Fruit fly (Drosophila melanogaster) whole organism, pupa: ENCODE data around the gene pyd.

ENCODE experiments used
- CG10348 ChIP-seq: fragments of 200-800 bp; sonication (Bioruptor generic); IDR thresholded peaks from 2 replicates; pipeline ENCODE4 v1.3.6; 2022; ENCODE audit warnings: missing biosample characterization, missing genetic modification characterization
- CG12605 ChIP-seq: fragments of 200-800 bp; sonication (Bioruptor generic); IDR thresholded peaks from 2 replicates; pipeline ENCODE4 v1.3.6; 2022; ENCODE audit warnings: missing biosample characterization, missing genetic modification characterization
- CG13204 ChIP-seq: fragments of 200-800 bp; sonication (Bioruptor generic); optimal IDR thresholded peaks from 2 replicates; lab custom pipeline; 2018; ENCODE audit warnings: missing biosample characterization, mild to moderate bottlenecking, missing genetic modification characterization, moderate library complexity
- CG14655 ChIP-seq: fragments of 200-800 bp; sonication (Bioruptor generic); optimal IDR thresholded peaks from 3 replicates; lab custom pipeline; 2017; ENCODE audit warnings: mild to moderate bottlenecking, missing biosample characterization, missing genetic modification reagents, missing genetic modification characterization
- CG15710 ChIP-seq: fragments of 200-800 bp; sonication (Bioruptor generic); optimal IDR thresholded peaks from 2 replicates; lab custom pipeline; 2018; ENCODE audit warnings: missing biosample characterization, mild to moderate bottlenecking, missing genetic modification characterization, moderate library complexity
- CG17806 ChIP-seq: fragments of 200-800 bp; sonication (Bioruptor generic); optimal IDR thresholded peaks from 2 replicates; lab custom pipeline; 2018; ENCODE audit warnings: missing biosample characterization, mild to moderate bottlenecking, missing genetic modification characterization, moderate library complexity
- CG32121 ChIP-seq: fragments of 200-800 bp; sonication (Bioruptor generic); IDR thresholded peaks from 2 replicates; pipeline ENCODE4 v1.3.6; 2022; ENCODE audit warnings: missing biosample characterization, missing genetic modification characterization
- CG34367 ChIP-seq: fragments of 200-800 bp; sonication (Bioruptor generic); optimal IDR thresholded peaks from 2 replicates; lab custom pipeline; 2018; ENCODE audit warnings: missing biosample characterization, mild to moderate bottlenecking, missing genetic modification characterization
- CG4496 ChIP-seq: fragments of 200-800 bp; sonication (Bioruptor generic); IDR thresholded peaks from 3 replicates; pipeline ENCODE4 v1.3.6; 2022; ENCODE audit warnings: missing biosample characterization, missing genetic modification characterization
- CG8159 ChIP-seq: fragments of 200-800 bp; sonication (Bioruptor generic); optimal IDR thresholded peaks from 3 replicates; lab custom pipeline; 2018; ENCODE audit warnings: missing biosample characterization, mild to moderate bottlenecking, missing genetic modification characterization, moderate library complexity
- CG8301 ChIP-seq: fragments of 200-800 bp; sonication (Bioruptor generic); optimal IDR thresholded peaks from 2 replicates; lab custom pipeline; 2018; ENCODE audit warnings: missing biosample characterization, mild to moderate bottlenecking, missing genetic modification characterization
- CG9948 ChIP-seq: fragments of 200-800 bp; sonication (Bioruptor generic); optimal IDR thresholded peaks from 2 replicates; lab custom pipeline; 2018; ENCODE audit warnings: missing biosample characterization, mild to moderate bottlenecking, missing genetic modification characterization, moderate library complexity
- D1 ChIP-seq: fragments of 200-800 bp; sonication (Bioruptor generic); optimal IDR thresholded peaks from 2 replicates; lab custom pipeline; 2018; ENCODE audit warnings: missing biosample characterization, mild to moderate bottlenecking, missing genetic modification characterization, moderate library complexity
- EcR ChIP-seq: fragments of 200-800 bp; sonication (Bioruptor generic); optimal IDR thresholded peaks from 3 replicates; lab custom pipeline; 2019; ENCODE audit warnings: missing biosample characterization, missing genetic modification characterization, mild to moderate bottlenecking, moderate library complexity, missing genetic modification reagents
- Ets98B ChIP-seq: fragments of 200-800 bp; sonication (Bioruptor generic); IDR thresholded peaks from 2 replicates; pipeline ENCODE4 v1.3.6; 2022; ENCODE audit warnings: missing biosample characterization, missing genetic modification characterization
- Pif1A ChIP-seq: fragments of 200-800 bp; sonication (Bioruptor generic); optimal IDR thresholded peaks from 3 replicates; lab custom pipeline; 2016; ENCODE audit warnings: missing biosample characterization, missing genetic modification characterization
- Pif1B ChIP-seq: fragments of 200-800 bp; sonication (Bioruptor generic); optimal IDR thresholded peaks from 3 replicates; lab custom pipeline; 2016; ENCODE audit warnings: missing biosample characterization, missing genetic modification characterization
- Snoo ChIP-seq: fragments of 200-800 bp; sonication (Bioruptor generic); optimal IDR thresholded peaks from 3 replicates; lab custom pipeline; 2017; ENCODE audit warnings: missing biosample characterization, mild to moderate bottlenecking, missing genetic modification characterization, inconsistent platforms
- fd96Ca ChIP-seq: fragments of 200-800 bp; sonication (Bioruptor generic); IDR thresholded peaks from 3 replicates; pipeline ENCODE4 v1.3.6; 2022; ENCODE audit warnings: missing biosample characterization, missing genetic modification characterization
- gl ChIP-seq: fragments of 200-800 bp; sonication (Bioruptor generic); optimal IDR thresholded peaks from 2 replicates; lab custom pipeline; 2018; ENCODE audit warnings: missing biosample characterization, mild to moderate bottlenecking, missing genetic modification characterization
- rn ChIP-seq: fragments of 200-800 bp; sonication (Bioruptor generic); IDR thresholded peaks from 2 replicates; pipeline ENCODE4 v1.3.6; 2022; ENCODE audit warnings: missing biosample characterization, missing genetic modification characterization

pyd gene

DNA sequence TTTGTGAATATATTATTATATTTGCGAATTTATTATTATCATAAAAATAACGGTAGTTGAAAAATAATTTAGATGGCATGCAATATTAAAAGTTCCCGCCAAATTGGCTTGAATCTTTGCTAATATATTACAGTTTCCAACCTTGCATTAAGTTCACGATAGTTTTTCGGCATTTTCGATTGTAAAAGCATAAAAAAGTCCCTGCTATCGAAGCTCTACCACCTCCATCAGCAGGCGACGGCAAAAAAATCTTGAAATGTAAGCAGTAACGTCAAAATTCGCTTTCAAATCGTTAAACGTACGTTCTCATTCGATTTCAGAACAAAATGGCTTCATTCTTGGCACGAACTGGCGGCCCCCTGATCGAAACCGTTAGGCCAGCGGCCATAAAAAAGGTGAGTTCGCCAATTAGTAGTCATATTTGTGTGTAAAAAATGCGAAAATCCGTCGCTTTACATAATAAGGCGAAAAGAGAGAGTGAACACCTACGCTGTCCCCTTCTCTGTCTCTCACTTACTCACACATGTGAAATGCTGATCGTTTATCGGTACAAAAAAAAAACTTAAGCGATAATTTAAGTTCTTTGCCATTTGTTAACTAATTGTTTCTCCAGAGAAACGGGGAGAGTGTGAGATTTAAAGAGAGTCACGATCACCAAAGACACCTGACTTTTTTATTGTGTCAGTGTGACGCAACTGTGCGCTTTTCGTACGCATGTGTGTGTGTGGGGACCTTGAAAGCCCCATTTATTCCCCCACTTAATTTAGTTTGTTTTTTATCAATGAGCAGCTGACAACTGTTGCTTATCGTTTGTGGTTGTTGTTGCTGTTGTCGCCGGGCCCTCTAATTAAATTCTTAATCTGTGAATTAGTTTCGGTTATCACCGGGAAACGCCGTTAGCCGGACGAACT is 7.1 kb upstream of the pyd start, which contains the start of gene ScsbetaA:
Gene ScsbetaA (plus strand): TSS at position 231 of the 911 bp plus-strand sequence.
- TF ChIP-seq CG10348 (GFP tag; lab: Robert Waterston, UW) (no peak), D1 (tag; lab: Kevin White, UChicago) (peak; percentile 49), CG14655 (no peak), Pif1B (no peak), CG32121 (GFP tag; lab: Robert Waterston, UW) (no peak), EcR (GFP tag; lab: Kevin White, UChicago) (peak; percentile 49), gl (tag; lab: Kevin White, UChicago) (no peak), CG8159 (tag; lab: Kevin White, UChicago) (peak; percentile 14), CG34367 (no peak), Snoo (tag; lab: Kevin White, UChicago) (no peak), CG13204 (no peak), Ets98B (no peak)
- TF ChIP-seq, all 21 proteins: peak for 3

DNA sequence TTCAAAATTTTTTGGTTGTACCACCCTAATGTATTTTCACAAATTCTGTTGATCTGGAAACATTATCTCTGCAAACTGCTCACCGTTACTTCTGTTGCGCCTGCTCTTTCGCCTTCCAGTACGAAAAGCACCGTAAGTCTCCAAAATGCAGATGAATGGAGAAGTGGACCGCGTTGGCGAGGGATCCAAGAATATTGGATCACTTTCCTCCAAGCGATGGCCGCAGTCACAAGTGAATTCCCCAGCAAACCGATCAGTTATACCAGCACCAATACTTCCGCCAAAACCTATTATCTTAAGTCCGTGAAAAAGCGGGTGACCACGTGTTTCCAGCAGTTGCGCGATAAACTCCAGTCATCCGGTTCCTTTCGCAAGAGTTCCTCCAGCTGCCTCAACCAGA is 3.2 kb upstream of the pyd start, which contains the start of gene osk:
Gene osk (plus strand): TSS at position 197 of the 400 bp plus-strand sequence.
- TF ChIP-seq fd96Ca (GFP tag; lab: Robert Waterston, UW), result no peak
- no peak for TF ChIP-seq CG4496 (GFP tag; lab: Robert Waterston, UW)
- no peak for TF ChIP-seq rn (GFP tag; lab: Robert Waterston, UW)
- no peak for TF ChIP-seq Pif1A
- no peak for TF ChIP-seq CG13204
- TF ChIP-seq CG8159 (tag; lab: Kevin White, UChicago), result no peak
- TF ChIP-seq Snoo (tag; lab: Kevin White, UChicago), result no peak
- TF ChIP-seq CG9948 (tag; lab: Kevin White, UChicago), result no peak
- no peak for TF ChIP-seq CG12605 (GFP tag; lab: Robert Waterston, UW)
- no peak for TF ChIP-seq gl (tag; lab: Kevin White, UChicago)
- no peak for TF ChIP-seq D1 (tag; lab: Kevin White, UChicago)
- no peak for TF ChIP-seq Ets98B
- no peak for TF ChIP-seq CG17806
- TF ChIP-seq EcR (GFP tag; lab: Kevin White, UChicago), result no peak
- TF ChIP-seq CG32121 (GFP tag; lab: Robert Waterston, UW), result no peak
- no peak for TF ChIP-seq CG8301 (tag; lab: Kevin White, UChicago)

DNA sequence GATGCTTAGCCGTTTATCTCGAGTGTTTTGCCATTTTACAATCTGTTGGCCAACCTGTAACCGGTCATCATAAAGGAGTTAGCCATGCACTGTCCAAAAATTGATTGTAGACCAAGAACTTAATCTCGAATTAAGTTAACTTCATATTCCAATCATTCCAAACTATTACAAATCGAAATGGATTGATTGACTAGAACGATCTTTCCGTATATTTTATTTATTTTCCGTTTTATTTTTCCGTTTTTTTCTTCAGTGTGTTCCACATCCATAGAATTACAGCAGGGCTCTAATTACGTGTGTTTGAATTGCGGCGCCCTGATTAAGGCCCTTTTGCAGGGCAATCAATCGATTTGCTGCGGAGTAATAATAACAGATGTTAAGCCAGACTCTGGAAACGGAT is 1.0 kb upstream of the pyd start:
- TF ChIP-seq CG34367, result peak; percentile 53
- TF ChIP-seq CG17806, result peak; percentile 54
- TF ChIP-seq rn (GFP tag; lab: Robert Waterston, UW), result no peak
- TF ChIP-seq CG15710 (tag; lab: Kevin White, UChicago), result peak; percentile 39
- TF ChIP-seq Pif1B, result no peak
- TF ChIP-seq CG9948 (tag; lab: Kevin White, UChicago), result peak; percentile 41
- no peak for TF ChIP-seq EcR (GFP tag; lab: Kevin White, UChicago)
- TF ChIP-seq CG32121 (GFP tag; lab: Robert Waterston, UW), result no peak
- TF ChIP-seq CG12605 (GFP tag; lab: Robert Waterston, UW), result no peak
- 0 out of 3 replicates have a peak, but pooled peaks have one; percentile 22 for TF ChIP-seq CG4496 (GFP tag; lab: Robert Waterston, UW)
- no peak for TF ChIP-seq CG13204
- TF ChIP-seq fd96Ca (GFP tag; lab: Robert Waterston, UW), result peak; percentile 36; the same call in 1 of the 3 replicates
- TF ChIP-seq CG8301 (tag; lab: Kevin White, UChicago), result peak; percentile 53
- TF ChIP-seq CG8159 (tag; lab: Kevin White, UChicago), result peak; percentile 38
- peak; percentile 24 for TF ChIP-seq gl (tag; lab: Kevin White, UChicago)
- peak; percentile 25 for TF ChIP-seq Pif1A
- TF ChIP-seq Ets98B, result 0 out of 2 replicates have a peak, but pooled peaks have one; percentile 6
- no peak for TF ChIP-seq Snoo (tag; lab: Kevin White, UChicago)
- TF ChIP-seq D1 (tag; lab: Kevin White, UChicago), result no peak
- TF ChIP-seq CG14655, result peak; percentile 37
- no peak for TF ChIP-seq CG10348 (GFP tag; lab: Robert Waterston, UW)
- TF ChIP-seq, all 21 proteins: peak for 12

DNA sequence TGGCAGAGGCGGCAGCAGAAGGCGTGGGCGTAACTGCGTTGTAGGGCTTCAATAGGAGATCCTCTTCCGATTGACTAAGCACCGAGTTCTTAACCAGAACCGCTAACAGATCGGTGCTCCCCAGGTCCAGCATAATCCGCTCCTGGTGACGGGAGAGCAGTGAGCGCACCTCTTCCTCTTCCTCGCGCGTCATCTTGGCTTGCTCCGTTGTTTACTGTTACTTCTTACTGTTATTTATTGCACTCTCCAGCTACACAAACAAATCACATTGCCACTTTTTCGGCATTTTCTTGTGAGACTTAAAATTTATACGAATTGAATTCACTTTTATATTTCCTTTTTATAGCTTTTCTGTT is 654 bp downstream of the pyd start:
- no peak for TF ChIP-seq CG8301 (tag; lab: Kevin White, UChicago)
- no peak for TF ChIP-seq CG17806
- TF ChIP-seq D1 (tag; lab: Kevin White, UChicago), result no peak
- TF ChIP-seq CG15710 (tag; lab: Kevin White, UChicago), result no peak
- no peak for TF ChIP-seq CG12605 (GFP tag; lab: Robert Waterston, UW)
- no peak for TF ChIP-seq gl (tag; lab: Kevin White, UChicago)
- TF ChIP-seq CG4496 (GFP tag; lab: Robert Waterston, UW), result no peak
- TF ChIP-seq CG8159 (tag; lab: Kevin White, UChicago), result no peak
- TF ChIP-seq Pif1A, result no peak
- TF ChIP-seq CG34367, result no peak
- no peak for TF ChIP-seq Snoo (tag; lab: Kevin White, UChicago)
- TF ChIP-seq fd96Ca (GFP tag; lab: Robert Waterston, UW), result no peak
- TF ChIP-seq CG10348 (GFP tag; lab: Robert Waterston, UW), result no peak
- TF ChIP-seq EcR (GFP tag; lab: Kevin White, UChicago), result no peak
- no peak for TF ChIP-seq rn (GFP tag; lab: Robert Waterston, UW)
- no peak for TF ChIP-seq Ets98B
- no peak for TF ChIP-seq CG13204
- no peak for TF ChIP-seq CG32121 (GFP tag; lab: Robert Waterston, UW)
- no peak for TF ChIP-seq Pif1B
- no peak for TF ChIP-seq CG14655
